Worm (Caenorhabditis elegans) whole organism, young adult: ENCODE measurements around the gene B0546.3.

ENCODE experiments used
- athp-1 ChIP-seq: sonication (generic microtip); optimal IDR thresholded peaks from 2 replicates; lab custom pipeline; 2017; ENCODE audit warnings: mild to moderate bottlenecking, missing genetic modification characterization, missing compliant biosample characterization
- let-526 ChIP-seq: fragments of 200-800 bp; sonication (Bioruptor generic); IDR thresholded peaks from 2 replicates; pipeline ENCODE4 v1.3.6; 2022; ENCODE audit warnings: missing genetic modification reagents, missing genetic modification characterization, missing compliant biosample characterization
- rpc-1 ChIP-seq, 2 experiments: fragments of 150-350 bp in 1 of 2; sonication (generic microtip) in 1 of 2; optimal IDR thresholded peaks; 2 replicates each; lab custom pipeline; 2014 to 2018; ENCODE audit warnings: missing biosample characterization in 1 of 2, missing genetic modification characterization in 1 of 2, missing genetic modification reagents in 1 of 2, missing genotype in 1 of 2
- snpc-1.3 ChIP-seq: sonication (generic microtip); optimal IDR thresholded peaks from 2 replicates; lab custom pipeline; 2017; ENCODE audit warnings: missing genetic modification characterization, mild to moderate bottlenecking, missing compliant biosample characterization, antibody characterized with exemption, moderate library complexity, missing genotype, missing genetic modification reagents; ENCODE audit not compliant: insufficient read depth
- tbx-9 ChIP-seq: sonication (generic microtip); optimal IDR thresholded peaks from 2 replicates; lab custom pipeline; 2016; ENCODE audit warnings: borderline replicate concordance, missing genetic modification characterization, inconsistent platforms, missing compliant biosample characterization
- unc-62 ChIP-seq: fragments of 150-350 bp; optimal IDR thresholded peaks from 2 replicates; lab custom pipeline; 2014; ENCODE audit warnings: missing biosample characterization, missing genetic modification reagents, missing genetic modification characterization
- xnd-1 ChIP-seq: sonication (generic microtip); optimal IDR thresholded peaks from 2 replicates; lab custom pipeline; 2016; ENCODE audit warnings: missing genotype, missing genetic modification reagents, missing genetic modification characterization, missing compliant biosample characterization
- ztf-28 ChIP-seq: fragments of 200-800 bp; sonication (Bioruptor generic); IDR thresholded peaks from 2 replicates; pipeline ENCODE4 v1.3.6; 2022; ENCODE audit warnings: missing genetic modification reagents, missing genetic modification characterization, missing compliant biosample characterization

DNA sequence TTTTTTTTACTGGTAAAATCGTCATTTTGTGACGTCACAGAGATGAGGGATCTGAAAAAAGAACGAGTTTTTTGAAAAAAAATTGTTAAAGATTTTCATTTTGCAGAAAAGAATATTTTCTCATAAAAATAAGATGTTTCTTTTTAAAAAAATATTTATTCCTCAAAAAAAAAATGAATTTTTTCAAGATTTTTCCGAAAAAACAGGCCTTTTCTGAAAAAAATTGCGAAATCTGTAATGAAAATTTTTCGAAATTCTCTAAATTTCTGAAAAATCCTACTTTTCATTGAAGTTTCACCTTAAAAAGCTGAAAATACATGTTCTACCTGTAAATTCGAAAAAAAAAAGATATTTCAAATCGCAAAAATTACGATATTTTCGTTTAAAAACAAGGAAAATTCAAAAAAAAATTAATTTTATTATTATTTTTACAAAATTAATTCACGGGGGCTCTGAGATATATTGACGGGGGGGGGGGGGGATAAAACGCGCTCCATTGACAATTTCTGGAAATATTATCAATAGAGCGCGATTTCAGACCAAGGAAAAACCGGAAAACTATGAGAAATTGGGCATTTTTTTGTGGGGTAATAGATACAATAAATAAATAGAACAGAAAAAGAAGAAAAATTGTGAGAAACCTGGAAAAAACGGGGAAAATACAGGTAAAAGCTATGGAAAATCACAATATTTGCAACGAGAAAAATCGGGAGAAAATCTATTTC lies 4.4 kb downstream of the B0546.3 start, which contains the start of gene otub-4:
- TF ChIP-seq let-526 (GFP tag; lab: Robert Waterston, UW) = no peak
- TF ChIP-seq athp-1 (tag; lab: Kevin White, UChicago) = no peak
- TF ChIP-seq tbx-9 (tag; lab: Kevin White, UChicago) = no peak
- TF ChIP-seq xnd-1 = no peak
- TF ChIP-seq ztf-28 (GFP tag; lab: Robert Waterston, UW) = no peak
- TF ChIP-seq unc-62 (GFP tag; lab: Kevin White, UChicago) = no peak
- no peak for TF ChIP-seq snpc-1.3 (tag; lab: Kevin White, UChicago)
- no peak for TF ChIP-seq rpc-1 (optimal IDR thresholded peaks at IDR 0.05; lab: Kevin White, UChicago)
- TF ChIP-seq rpc-1 (tag; optimal IDR thresholded peaks at IDR 0.05; lab: Kevin White, UChicago) = no peak
